Fruit fly (Drosophila melanogaster) whole organism, larva: Measurements from ENCODE around the gene Sras.

Experiments used
- noc ChIP-seq: fragments of 200-800 bp; sonication (Bioruptor generic); optimal IDR thresholded peaks from 3 replicates; lab custom pipeline; 2019; ENCODE audit warnings: missing biosample characterization, mild to moderate bottlenecking, missing genetic modification characterization, moderate library complexity

The Sras gene

DNA sequence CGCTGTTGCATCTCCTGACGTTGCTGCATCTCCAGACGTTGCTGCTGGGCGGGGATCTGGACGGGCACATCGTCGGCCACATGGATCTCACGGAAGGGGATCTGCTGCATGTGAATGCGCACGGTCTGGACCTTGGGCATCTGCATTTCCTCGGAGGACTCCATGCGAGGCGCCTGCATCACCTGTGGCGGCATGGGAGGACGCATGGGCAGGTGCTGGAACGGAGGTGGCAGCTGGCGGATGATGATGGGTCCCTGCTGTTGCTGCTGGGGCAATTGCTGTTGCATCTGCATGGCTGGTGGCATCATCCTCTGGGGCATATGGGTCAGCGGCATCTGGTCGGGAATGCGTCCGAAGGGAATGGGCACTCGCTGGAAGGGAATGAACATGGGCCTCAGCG, 4.8 kb downstream of the Sras start:
- no peak for TF ChIP-seq noc

DNA sequence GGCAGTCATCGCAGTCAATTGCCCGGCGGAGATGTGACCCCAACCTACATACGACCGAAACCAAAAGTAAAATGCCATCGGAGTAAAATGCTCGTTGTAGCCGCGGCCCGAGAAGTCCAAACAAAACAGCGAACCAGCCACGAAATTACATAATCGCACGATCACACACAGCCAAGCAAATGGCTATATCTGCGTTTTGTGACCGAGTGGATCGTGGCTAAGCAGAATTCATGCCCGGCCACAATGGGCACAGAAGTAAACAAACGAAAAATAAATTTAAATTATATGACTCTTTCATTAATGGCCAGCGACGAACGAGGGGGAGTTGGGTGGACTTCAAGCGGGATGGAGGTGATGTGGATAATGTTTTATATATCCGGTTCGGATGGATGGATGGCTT, 6.2 kb downstream of the Sras start:
- TF ChIP-seq noc, result no peak

DNA sequence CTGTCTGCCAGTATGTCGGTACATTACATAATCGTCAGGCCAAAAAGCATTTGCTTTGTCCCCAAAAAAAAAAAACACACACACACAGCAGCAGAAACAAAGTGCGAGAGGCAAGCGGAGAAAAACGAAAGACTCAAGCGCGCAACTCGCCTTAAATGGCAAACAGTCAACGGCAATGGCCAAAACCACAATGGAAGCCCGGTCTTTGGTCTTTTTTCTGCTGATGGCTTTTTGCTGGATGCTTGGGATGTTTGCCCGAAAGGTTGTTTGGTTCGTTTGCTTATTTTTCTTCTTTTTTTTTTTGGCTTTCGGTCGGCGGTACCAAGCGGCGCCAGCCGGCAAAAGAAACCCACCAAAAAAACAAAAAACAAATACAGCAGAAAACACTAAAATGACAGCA, 7.5 kb downstream of the Sras start:
- no peak for TF ChIP-seq noc

DNA sequence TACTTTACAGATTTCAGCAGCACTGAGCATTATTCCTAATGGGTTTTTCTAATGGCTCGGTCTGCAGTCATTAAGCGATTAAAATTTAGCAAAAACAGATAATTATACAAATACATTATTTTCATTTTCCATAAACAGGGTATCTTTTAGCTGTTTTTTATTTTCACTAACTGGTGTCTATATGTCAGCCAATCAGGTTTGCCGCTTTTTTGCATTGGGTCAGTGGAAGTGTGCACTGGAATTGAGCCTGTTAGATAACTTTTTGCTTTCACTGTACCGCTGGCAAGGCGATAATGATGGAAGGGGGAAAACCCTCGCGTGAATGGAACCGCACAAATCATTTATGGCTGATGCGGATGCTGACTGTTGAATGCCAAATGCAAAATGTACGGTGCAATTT, 11.9 kb downstream of the Sras start:
- no peak for TF ChIP-seq noc

DNA sequence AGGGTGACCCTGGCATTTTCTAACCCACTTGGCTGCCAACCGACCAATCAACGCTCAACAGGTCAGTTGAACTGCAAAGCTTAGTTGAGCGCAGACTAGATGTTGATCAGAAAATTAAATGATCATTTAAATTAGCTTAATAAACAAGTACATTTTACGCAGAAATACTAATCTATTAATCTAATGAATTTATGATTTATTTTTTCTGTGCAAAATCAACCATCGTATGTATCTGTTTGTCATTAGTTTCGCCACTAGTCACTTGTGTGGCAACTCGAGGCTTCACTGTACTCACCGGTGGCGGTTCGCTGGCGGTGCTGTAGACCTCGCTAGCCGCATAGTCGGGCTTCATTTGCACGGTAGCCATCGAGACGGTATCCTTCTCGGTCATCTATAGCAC, 13.0 kb downstream of the Sras start:
- TF ChIP-seq noc, result no peak

DNA sequence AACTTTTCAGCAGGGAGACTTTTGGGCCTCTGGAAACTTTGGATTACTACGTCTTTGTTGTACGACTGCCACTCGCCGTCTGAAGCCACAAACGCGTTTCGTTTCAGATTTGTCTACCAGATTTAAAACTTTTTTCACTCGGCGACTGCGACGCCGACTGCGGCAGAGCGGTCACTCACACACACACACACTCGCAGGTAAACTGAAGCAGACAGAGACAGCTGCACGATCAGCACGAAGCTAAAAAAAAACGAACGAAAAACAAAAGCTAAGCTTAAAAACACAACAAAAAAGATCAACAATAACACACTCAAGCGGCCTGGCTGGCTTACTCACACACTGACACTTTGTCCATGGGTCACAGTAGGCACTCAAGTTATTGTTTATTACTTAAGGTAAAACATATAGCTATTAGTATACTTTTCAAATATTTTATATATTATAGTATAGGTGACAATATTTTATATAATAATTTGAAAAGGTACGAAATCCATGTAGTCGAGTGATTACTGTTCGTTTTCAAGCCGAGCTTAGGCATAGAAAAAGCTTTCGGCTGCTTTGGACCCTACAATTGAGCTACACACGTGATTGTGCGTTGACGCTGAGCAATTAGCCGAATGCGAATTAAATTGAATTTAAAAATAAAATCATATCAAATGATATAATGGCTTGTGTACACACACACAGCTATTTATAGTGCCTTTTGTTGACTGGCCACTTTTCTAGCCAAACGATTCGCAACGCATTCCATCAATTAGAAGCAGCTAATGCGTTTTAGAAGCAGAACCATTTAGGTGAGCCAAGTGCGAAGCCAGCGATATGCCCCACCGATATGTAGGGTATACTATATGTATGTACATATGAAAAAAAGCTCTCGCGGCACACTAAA, 13.9 kb downstream of the Sras start, which contains the start of gene Msr-110:
Gene Msr-110, minus strand, starts transcription at position 99 of the 889 bp plus-strand sequence.
- peak; percentile 92 for TF ChIP-seq noc

DNA sequence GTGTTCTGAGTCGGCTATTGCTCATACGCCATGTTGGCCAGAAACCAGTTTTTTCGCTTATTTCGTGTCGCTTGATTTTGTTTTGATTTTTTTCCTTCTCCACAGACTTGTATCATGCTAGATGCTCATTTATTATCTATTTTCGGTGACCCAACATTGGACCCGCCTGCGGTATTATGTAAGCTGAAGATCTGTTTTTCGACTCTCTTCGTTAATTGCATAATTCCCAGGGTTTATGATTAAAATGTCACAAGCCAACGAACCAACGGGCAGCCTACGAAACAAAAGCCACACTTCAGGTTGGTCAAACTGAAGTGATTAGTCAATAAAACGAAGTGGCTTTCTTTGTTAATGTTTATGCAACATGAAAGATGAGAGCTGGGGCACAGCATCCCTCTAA, 15.0 kb downstream of the Sras start:
- TF ChIP-seq noc, result no peak

DNA sequence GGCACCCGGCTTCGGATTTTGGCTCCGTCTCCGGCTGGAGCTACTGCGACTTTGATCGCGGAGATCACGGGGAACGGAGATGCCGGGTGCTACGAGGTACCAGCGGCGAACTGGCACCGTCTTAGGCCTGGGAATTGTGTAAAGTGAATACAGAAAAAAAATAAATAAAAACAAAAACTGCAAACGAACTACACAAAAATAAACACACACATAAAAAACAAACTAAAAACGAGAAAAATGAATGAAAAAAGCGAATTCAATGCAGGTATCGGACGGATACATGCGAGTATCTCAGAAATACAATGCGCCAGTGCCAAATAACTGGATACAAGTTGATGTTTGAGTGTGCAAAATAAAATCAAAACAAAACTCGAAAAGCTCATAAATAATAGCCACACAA, 16.2 kb downstream of the Sras start:
- peak; percentile 18 for TF ChIP-seq noc

DNA sequence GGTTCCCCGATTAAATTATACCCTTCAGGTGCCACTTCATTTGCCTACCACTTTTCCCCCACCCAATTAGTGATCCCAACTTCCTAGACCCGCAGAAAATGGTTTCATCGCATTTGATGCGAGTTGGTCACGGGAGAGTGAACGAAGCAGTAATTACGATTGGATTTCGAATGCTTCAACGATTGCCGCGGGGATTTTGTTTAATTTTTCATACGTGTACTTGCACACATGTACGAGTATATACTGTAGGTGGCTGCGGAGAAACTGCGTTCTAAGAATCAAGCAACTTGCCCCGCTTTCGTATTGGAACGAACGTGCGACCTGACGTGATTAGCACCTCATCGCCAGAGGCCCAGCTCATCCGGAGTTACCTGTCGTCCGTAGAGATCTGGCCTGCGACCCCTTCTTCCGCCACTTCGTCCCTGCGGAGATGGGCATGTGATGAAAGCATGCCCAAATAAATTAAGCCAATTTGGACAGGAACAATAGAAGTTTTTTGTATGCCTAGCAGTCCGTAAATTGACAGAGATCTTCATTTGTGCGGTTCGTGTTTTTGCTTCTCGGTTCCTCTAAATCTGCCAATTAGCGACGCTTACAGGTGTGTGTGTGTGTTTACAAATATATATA, 17.0 kb downstream of the Sras start:
- TF ChIP-seq noc, result no peak

DNA sequence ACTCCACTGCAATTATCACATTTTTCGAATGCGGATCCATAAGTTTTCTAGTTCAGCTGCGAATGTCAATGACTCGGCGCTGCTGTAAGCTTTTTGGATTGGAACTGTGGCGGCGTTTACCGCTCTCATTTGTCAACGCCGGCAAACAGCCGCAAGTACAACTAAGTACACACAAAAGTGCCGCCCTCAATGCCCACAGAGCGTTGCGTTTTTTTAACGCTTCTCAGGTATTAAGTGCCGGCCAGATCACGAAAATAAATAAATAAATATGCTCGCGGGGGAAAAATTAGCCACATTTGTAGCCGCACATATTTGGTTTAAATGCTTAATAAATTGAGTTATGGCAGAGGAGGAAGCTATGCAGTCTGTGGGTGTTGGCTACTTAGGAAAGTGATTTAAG, 18.0 kb downstream of the Sras start:
- TF ChIP-seq noc, result no peak

DNA sequence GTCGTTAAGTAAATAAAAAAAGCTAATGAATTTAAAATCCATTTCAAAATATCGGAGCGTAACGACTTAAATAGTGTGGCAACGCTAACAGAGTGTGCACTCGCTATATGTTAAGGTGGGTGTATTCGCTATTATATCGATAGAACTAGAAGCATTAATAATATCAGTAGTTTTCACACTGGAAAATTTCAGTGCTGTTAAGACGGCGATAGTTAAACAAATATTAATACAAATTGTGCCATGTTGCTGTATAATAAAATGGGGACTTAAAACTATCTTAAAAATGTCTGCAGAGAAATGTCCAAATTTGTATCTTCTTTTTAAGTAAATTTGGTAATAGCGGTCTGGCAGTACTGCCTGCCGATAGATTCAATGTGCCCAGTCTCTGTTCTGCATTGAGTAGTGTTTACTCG, 19.7 kb downstream of the Sras start:
- no peak for TF ChIP-seq noc

DNA sequence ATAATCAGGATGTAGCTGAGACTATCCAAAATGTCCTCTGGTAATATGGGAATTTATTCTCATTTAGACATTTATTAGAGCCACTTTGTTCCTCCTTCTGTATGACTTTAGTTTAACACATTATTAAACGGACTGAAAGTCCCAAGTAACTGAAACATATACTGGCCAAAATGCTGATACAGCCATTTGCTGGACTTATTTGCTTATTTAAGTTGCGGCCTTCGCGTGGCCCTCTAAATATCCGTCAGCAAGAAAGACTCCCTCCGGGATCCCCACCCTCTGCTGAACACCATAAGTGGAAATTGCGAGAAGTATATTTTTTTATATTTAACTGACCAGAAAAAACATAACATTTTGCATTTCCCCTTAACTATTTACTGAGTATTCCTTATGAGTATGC, 28.9 kb downstream of the Sras start, which contains the start of gene spo:
Gene spo, minus strand, starts transcription at position 135 of the 400 bp plus-strand sequence.
- TF ChIP-seq noc, result no peak

DNA sequence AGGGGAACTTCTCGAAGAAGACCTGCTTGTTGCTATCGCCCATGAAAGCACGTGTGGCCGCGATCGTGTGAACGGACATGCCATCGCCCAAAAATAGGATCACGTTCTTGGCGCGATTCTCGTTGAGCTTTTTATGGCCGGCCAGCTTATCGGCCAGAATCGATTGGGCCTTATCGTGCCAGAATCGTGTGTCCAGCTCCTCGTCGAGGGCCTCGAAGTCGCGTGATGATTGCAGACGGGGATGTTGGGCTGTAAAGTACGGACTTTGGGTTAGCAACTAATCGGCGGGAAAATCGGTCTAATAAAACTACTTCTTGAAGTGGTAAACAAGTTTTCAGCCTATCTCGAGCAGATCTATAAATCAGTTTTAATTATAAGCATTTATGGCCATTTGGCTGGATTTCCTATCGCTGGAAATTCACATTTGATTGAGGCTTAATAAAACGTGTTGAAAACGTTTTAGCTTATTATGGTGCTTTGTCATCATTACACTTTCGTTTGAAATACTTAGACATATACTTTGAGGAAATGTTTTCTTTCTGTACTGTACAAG, 30.7 kb downstream of the Sras start:
- TF ChIP-seq noc, result no peak

DNA sequence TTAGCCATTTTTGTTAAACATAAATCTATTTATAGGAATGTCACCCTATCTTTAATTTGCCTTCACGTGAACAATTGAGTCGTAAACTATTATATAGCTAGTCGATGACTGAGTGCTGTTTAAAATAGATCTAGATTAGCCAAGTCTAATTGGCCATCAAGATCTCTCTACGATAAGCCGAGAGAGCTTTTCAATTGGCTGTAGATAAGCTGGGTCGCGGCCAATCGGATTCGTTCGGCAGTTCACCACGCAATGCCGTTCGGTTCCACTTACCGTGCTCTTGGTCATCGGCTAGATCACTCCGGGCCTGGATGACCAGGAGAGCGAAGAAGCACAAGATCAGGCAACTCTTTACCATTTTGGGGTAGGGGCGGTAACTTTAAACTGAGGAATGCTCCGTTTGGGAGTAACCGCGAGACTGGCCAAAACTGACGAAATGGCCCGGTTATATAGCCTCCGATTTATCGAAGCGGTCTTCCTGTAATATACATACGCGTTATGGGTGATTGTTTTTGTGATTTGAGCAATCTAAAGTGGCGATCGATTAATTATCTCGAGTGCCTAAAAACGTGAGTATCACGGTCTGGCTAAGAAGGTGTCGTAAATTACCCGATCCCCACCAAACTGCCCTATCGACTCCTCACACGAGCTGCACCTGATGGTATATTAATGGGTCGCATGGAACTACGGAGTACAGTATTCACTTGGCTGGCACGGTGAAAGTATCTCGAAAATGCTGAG, 31.4 kb downstream of the Sras start, which contains the start of the genes Alp10 and Alp9:
Gene Alp10, minus strand, starts transcription at position 420 of the 741 bp plus-strand sequence.
Gene Alp9, plus strand, starts transcription at position 690 of the 741 bp plus-strand sequence.
- TF ChIP-seq noc, result no peak

DNA sequence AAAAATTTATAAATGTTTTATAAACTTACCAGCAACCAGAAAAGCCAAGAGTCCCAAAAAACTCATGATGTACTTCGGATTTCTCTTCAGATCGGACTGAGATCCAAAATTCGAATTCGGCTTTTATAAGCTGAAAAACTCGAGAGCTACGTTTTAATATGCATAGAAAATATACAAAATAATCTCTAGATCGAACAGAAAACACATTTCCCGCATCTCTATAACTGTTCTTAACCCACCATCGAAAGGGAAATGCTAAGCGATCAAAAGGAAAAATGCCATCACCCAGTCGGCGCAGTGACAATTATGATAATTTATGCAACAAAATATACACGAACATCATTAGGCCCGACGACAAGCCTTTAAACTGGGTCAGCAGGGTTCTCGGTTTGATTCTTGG, 36.0 kb downstream of the Sras start, which contains the start of gene CG10591:
Gene CG10591, minus strand, starts transcription at position 101 of the 400 bp plus-strand sequence.
- no peak for TF ChIP-seq noc

DNA sequence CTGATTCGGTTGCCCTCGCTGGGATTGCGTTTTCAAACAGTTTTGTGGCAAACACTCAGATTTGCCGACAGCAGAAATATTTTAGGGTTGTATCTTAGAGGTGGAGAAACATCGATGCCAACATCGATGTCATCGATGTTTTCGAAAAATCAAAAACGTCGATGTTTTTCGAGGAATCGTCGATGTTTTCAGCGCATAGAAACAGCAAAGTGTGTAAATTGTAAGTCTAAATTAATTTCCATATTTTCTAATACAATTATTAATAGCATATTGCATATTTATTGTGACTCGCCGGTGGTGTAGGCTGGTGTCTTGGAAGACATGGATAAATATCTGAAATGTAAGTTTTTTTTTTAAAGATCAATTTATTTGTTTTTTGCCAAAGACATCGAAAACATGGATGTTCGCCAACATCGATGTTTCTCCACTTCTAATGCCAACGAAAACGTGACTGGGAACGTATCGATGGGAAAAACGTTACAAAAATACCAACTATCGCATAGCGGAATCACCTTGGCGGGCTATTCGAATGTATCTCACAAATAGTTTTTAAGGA, 40.4 kb downstream of the Sras start, which contains the start of gene TM9SF3:
Gene TM9SF3, minus strand, starts transcription at position 120 of the 556 bp plus-strand sequence.
- no peak for TF ChIP-seq noc
